Fruit fly (Drosophila melanogaster): ENCODE measurements around the gene BBIP1.

DNA sequence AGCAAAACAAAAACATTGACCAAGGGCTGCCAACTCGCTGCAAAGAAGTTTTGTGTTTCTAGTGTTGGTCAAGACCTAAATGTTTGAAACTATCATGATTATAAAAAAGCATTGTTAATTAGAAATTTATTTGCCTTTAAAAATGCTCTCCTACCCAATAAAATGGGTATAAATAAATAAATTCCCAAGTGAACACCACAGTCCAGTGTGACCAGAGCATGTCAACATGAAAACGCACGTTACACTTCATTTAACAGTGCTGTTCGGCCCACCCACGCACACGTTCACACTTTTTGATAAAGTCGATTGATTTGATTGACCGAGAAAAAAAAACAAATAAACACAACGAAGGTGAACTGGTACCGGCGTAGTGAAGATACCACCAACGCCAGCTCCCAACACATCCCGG lies at the start of gene BBIP1, which contains the start of the genes CG9356 and CG8135:
- no peak for TF ChIP-seq CG8478 (optimal IDR thresholded peaks at IDR 0.05)
- no peak for TF ChIP-seq usp (GFP tag; optimal IDR thresholded peaks at IDR 0.05)
- no peak for TF ChIP-seq psq (optimal IDR thresholded peaks at IDR 0.05)
